Worm (Caenorhabditis elegans) whole organism, L2 larva: ENCODE results near the gene T19E7.6.

Source experiments
- F13H6.1 ChIP-seq: sonication (generic microtip); optimal IDR thresholded peaks from 2 replicates; lab custom pipeline; 2016; ENCODE audit warnings: missing genetic modification characterization, missing compliant biosample characterization
- R02D3.7 ChIP-seq: fragments of 150-350 bp; optimal IDR thresholded peaks from 2 replicates; lab custom pipeline; 2014; ENCODE audit warnings: missing biosample characterization, missing genetic modification characterization
- Y55F3AM.14 ChIP-seq: fragments of 200-800 bp; sonication (Bioruptor generic); optimal IDR thresholded peaks from 2 replicates; lab custom pipeline; 2018; ENCODE audit warnings: mild to moderate bottlenecking, missing genetic modification characterization, missing compliant biosample characterization
- ama-1 ChIP-seq: fragments of 150-350 bp; optimal IDR thresholded peaks from 2 replicates; lab custom pipeline; 2018; ENCODE audit warnings: inconsistent platforms
- blmp-1 ChIP-seq: sonication (generic microtip); optimal IDR thresholded peaks from 2 replicates; lab custom pipeline; 2017; ENCODE audit warnings: missing genetic modification characterization, mild to moderate bottlenecking, missing compliant biosample characterization, antibody characterized with exemption, moderate library complexity; ENCODE audit not compliant: insufficient read depth
- ceh-16 ChIP-seq: fragments of 150-350 bp; optimal IDR thresholded peaks from 2 replicates; lab custom pipeline; 2014; ENCODE audit warnings: missing biosample characterization, missing genetic modification characterization
- ceh-82 ChIP-seq: fragments of 150-350 bp; optimal IDR thresholded peaks from 2 replicates; lab custom pipeline; 2014; ENCODE audit warnings: missing biosample characterization, missing genetic modification characterization
- egl-27 ChIP-seq: sonication (generic microtip); optimal IDR thresholded peaks from 3 replicates; lab custom pipeline; 2017; ENCODE audit warnings: missing biosample characterization, missing genetic modification reagents, missing genetic modification characterization
- elt-3 ChIP-seq: sonication (generic microtip); optimal IDR thresholded peaks from 2 replicates; lab custom pipeline; 2017; ENCODE audit warnings: missing biosample characterization, missing genetic modification characterization
- fos-1 ChIP-seq: fragments of 150-350 bp; optimal IDR thresholded peaks from 2 replicates; lab custom pipeline; 2014; ENCODE audit warnings: missing biosample characterization, missing genetic modification characterization
- gmeb-1 ChIP-seq: fragments of 150-350 bp; optimal IDR thresholded peaks from 2 replicates; lab custom pipeline; 2014; ENCODE audit warnings: missing biosample characterization, missing genetic modification characterization
- lin-11 ChIP-seq: fragments of 150-350 bp; sonication (generic microtip); optimal IDR thresholded peaks from 2 replicates; lab custom pipeline; 2014; ENCODE audit warnings: missing biosample characterization, missing genetic modification characterization, inconsistent platforms, mixed read lengths
- lin-13 ChIP-seq: fragments of 150-350 bp; optimal IDR thresholded peaks from 2 replicates; lab custom pipeline; 2014; ENCODE audit warnings: missing biosample characterization, missing genetic modification reagents, missing genetic modification characterization
- lin-39 ChIP-seq: fragments of 150-350 bp; optimal IDR thresholded peaks from 2 replicates; lab custom pipeline; 2014; ENCODE audit warnings: missing biosample characterization, missing genetic modification reagents, missing genetic modification characterization
- lsy-2 ChIP-seq, 2 experiments: fragments of 150-350 bp in 1 of 2; sonication (generic microtip) in 1 of 2; optimal IDR thresholded peaks; 2 replicates each; lab custom pipeline; 2014 to 2017; ENCODE audit warnings: missing biosample characterization in 2 of 2, missing genetic modification characterization in 2 of 2
- nhr-10 ChIP-seq: sonication (generic microtip); optimal IDR thresholded peaks from 2 replicates; lab custom pipeline; 2017; ENCODE audit warnings: missing biosample characterization, missing genetic modification characterization
- nhr-129 ChIP-seq: fragments of 150-350 bp; optimal IDR thresholded peaks from 2 replicates; lab custom pipeline; 2014; ENCODE audit warnings: missing biosample characterization, missing genetic modification characterization
- nhr-237 ChIP-seq: fragments of 150-350 bp; optimal IDR thresholded peaks from 2 replicates; lab custom pipeline; 2014; ENCODE audit warnings: missing biosample characterization, missing genetic modification characterization
- nhr-25 ChIP-seq: fragments of 150-350 bp; sonication (generic microtip); optimal IDR thresholded peaks from 3 replicates; lab custom pipeline; 2014; ENCODE audit warnings: missing biosample characterization, missing genetic modification characterization
- nhr-6 ChIP-seq: fragments of 150-350 bp; optimal IDR thresholded peaks from 2 replicates; lab custom pipeline; 2014; ENCODE audit warnings: missing biosample characterization, missing genetic modification characterization
- nhr-77 ChIP-seq: fragments of 150-350 bp; optimal IDR thresholded peaks from 2 replicates; lab custom pipeline; 2014; ENCODE audit warnings: missing biosample characterization, missing genetic modification characterization
- skn-1 ChIP-seq: sonication (generic microtip); optimal IDR thresholded peaks from 2 replicates; lab custom pipeline; 2017; ENCODE audit warnings: missing biosample characterization, missing genetic modification characterization
- sma-3 ChIP-seq: sonication (generic microtip); optimal IDR thresholded peaks from 2 replicates; lab custom pipeline; 2016; ENCODE audit warnings: missing genetic modification reagents, missing genetic modification characterization, missing compliant biosample characterization
- sma-9 ChIP-seq, 2 experiments: fragments of 150-350 bp in 1 of 2; sonication (generic microtip) in 1 of 2; optimal IDR thresholded peaks; 2 replicates each; lab custom pipeline; 2014 to 2016; ENCODE audit warnings: missing genetic modification characterization in 2 of 2, mild to moderate bottlenecking in 1 of 2, missing biosample characterization in 1 of 2, missing compliant biosample characterization in 1 of 2, missing genetic modification reagents in 1 of 2, moderate library complexity in 1 of 2
- snpc-4 ChIP-seq: fragments of 150-350 bp; optimal IDR thresholded peaks from 2 replicates; lab custom pipeline; 2014; ENCODE audit warnings: missing biosample characterization, missing genetic modification characterization
- unc-39 ChIP-seq: fragments of 150-350 bp; optimal IDR thresholded peaks from 2 replicates; lab custom pipeline; 2014; ENCODE audit warnings: missing biosample characterization, missing genetic modification characterization
- unc-55 ChIP-seq: fragments of 150-350 bp; sonication (generic microtip); optimal IDR thresholded peaks from 3 replicates; lab custom pipeline; 2014; ENCODE audit warnings: missing biosample characterization, missing genetic modification reagents, missing genetic modification characterization
- unc-62 ChIP-seq: fragments of 150-350 bp; optimal IDR thresholded peaks from 2 replicates; lab custom pipeline; 2014; ENCODE audit warnings: missing biosample characterization, missing genetic modification reagents, missing genetic modification characterization
- zag-1 ChIP-seq: fragments of 150-350 bp; optimal IDR thresholded peaks from 2 replicates; lab custom pipeline; 2014; ENCODE audit warnings: missing biosample characterization, missing genetic modification characterization
- ztf-11 ChIP-seq: sonication (generic microtip); optimal IDR thresholded peaks from 2 replicates; lab custom pipeline; 2017; ENCODE audit warnings: missing biosample characterization, missing genetic modification characterization
- ztf-4 ChIP-seq: fragments of 150-350 bp; optimal IDR thresholded peaks from 2 replicates; lab custom pipeline; 2014; ENCODE audit warnings: missing biosample characterization, missing genetic modification characterization

Gene T19E7.6

DNA sequence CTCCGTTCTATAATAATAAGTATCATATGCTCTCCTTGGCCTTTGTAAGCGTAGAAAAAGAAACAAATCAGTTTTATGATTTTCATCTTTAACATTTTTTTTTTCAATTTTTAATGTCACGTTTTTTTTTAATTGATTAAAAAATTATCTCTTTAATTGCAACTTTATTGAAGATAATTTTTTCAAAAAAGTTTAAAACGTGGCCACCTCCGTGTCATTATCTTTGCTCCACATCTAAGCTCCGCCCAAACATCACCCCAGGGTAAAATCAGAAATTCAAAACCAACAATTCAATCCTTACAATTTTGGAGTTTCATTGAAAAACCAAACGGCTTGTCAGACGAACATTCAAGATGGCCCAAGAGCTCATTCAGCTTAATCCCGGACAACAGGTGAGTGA, 37.7 kb downstream of the T19E7.6 start, which contains the start of gene ttbk-8.2:
Gene ttbk-8.2 (plus strand): TSS at position 301 of the 400 bp plus-strand sequence.
- TF ChIP-seq R02D3.7 (tag; lab: Kevin White, UChicago) (no peak), nhr-6 (no peak), F13H6.1 (no peak), ceh-82 (tag; lab: Kevin White, UChicago) (no peak), nhr-129 (tag; lab: Kevin White, UChicago) (no peak)

DNA sequence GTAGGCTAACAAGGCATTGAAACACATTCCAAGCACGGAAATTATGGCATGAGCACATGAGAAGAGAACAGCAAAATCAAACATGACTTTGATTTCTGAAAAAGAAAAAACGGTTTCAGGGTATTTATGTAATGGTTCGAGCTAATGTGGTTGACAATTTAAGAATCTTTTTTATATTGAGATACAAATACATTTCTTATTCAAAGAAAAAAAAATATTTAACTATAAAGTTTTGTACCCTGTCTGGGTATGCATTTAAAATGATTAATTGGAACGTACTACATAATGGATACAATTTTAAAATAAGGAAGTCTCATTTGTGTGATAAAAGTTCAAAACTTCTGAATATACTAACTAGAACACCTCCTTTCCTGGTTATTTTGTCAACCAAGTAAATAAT, 39.1 kb downstream of the T19E7.6 start, which contains the start of gene srd-12:
Gene srd-12 (minus strand): TSS at position 101 of the 400 bp plus-strand sequence.
- TF ChIP-seq nhr-25 (tag; lab: Kevin White, UChicago) (no peak), blmp-1 (no peak), skn-1 (tag; lab: Kevin White, UChicago) (no peak), lin-39 (tag; lab: Kevin White, UChicago) (no peak), lin-13 (no peak), sma-9 (GFP tag; optimal IDR thresholded peaks at IDR 0.05; lab: Kevin White, UChicago) (no peak), sma-9 (tag; optimal IDR thresholded peaks at IDR 0.05; lab: Kevin White, UChicago) (no peak), elt-3 (no peak), nhr-237 (tag; lab: Kevin White, UChicago) (no peak), lin-11 (tag; lab: Kevin White, UChicago) (no peak), F13H6.1 (no peak), unc-55 (GFP tag; lab: Kevin White, UChicago) (no peak)

- TF ChIP-seq snpc-4 (tag; lab: Kevin White, UChicago): no peak
- no peak for TF ChIP-seq lin-13
- no peak for TF ChIP-seq sma-3 (GFP tag; lab: Kevin White, UChicago)
- TF ChIP-seq nhr-77 (tag; lab: Kevin White, UChicago): no peak
- no peak for TF ChIP-seq unc-62 (GFP tag; lab: Kevin White, UChicago)
- TF ChIP-seq zag-1 (tag; lab: Kevin White, UChicago): no peak
- no peak for TF ChIP-seq ceh-16 (tag; lab: Kevin White, UChicago)
- TF ChIP-seq R02D3.7 (tag; lab: Kevin White, UChicago): no peak
- TF ChIP-seq egl-27 (tag; lab: Kevin White, UChicago): no peak
- TF ChIP-seq ztf-4 (tag; lab: Kevin White, UChicago): no peak
- no peak for TF ChIP-seq ama-1 (lab: Kevin White, UChicago)
- TF ChIP-seq unc-39 (tag; lab: Kevin White, UChicago): no peak
- TF ChIP-seq, all 48 proteins: peak for 0
Observed at ce11 chrIV:5627056-5627455, 42.2 kb downstream of the T19E7.6 start, which contains the start of gene srsx-14. Gene srsx-14, minus strand, starts transcription at chrIV:5627156.

DNA sequence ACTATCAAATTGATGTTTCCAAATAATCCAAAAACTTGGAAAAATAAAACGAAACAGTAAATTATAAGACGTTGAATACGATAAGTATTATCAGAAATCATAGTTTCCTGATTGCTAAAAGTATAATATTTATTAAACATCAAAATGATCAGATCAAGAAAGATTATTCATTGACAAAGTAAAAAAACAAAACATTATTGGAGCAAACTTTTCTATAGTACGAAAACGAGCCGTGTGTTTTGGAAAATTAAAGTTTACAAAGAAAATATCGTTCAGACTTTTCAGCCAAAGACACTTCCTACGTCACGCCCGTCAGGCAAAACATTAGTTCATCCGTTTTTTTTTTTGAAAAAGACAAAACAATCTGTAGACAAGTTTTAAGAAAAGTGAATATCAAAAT, 45.6 kb downstream of the T19E7.6 start, which contains the start of gene srsx-15:
Gene srsx-15 (minus strand): TSS at position 101 of the 400 bp plus-strand sequence.
- TF ChIP-seq ztf-4 (tag; lab: Kevin White, UChicago) (no peak), nhr-10 (tag; lab: Kevin White, UChicago) (no peak), lsy-2 (tag; optimal IDR thresholded peaks at IDR 0.05; lab: Kevin White, UChicago) (no peak), snpc-4 (tag; lab: Kevin White, UChicago) (no peak), zag-1 (tag; lab: Kevin White, UChicago) (no peak), gmeb-1 (no peak), lin-13 (no peak), fos-1 (tag; lab: Kevin White, UChicago) (no peak)

DNA sequence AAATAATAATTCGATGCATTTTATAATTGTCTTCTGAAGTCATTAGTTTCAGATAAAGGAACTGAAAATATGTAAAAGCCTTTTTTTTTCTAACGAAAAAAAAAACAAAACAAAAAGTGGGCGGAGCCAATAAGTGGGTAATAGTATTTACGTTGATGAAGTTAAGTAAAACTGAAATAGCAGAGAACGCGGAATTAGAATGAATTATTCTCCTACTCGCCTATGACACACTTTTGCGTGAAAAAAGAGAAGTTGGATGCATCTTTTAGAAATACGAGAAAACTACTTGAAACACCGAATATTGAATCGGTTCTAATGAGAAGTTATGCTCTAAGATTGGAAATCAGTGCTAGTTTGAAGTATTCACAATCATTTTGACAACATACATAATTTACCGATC, 49.7 kb downstream of the T19E7.6 start, which contains the start of gene srsx-16:
Gene srsx-16 (minus strand): TSS at position 101 of the 400 bp plus-strand sequence.
- TF ChIP-seq Y55F3AM.14: no peak
- no peak for TF ChIP-seq ceh-82 (tag; lab: Kevin White, UChicago)
- TF ChIP-seq ztf-11: no peak
